Fruit fly (Drosophila melanogaster) whole organism, embryonic: ENCODE results near the gene Ids.

Source experiments
- Atf3 ChIP-seq: fragments of 200-800 bp; sonication (Bioruptor generic); optimal IDR thresholded peaks from 3 replicates; lab custom pipeline; 2016; ENCODE audit warnings: missing biosample characterization, missing genetic modification characterization
- Awh ChIP-seq: fragments of 200-800 bp; sonication (Bioruptor generic); IDR thresholded peaks from 2 replicates; pipeline ENCODE4, ENCODE4 v1.3.6; 2022; ENCODE audit warnings: missing biosample characterization, missing genetic modification characterization
- C15 ChIP-seq: fragments of 200-800 bp; sonication (Bioruptor generic); IDR thresholded peaks from 3 replicates; pipeline ENCODE4 v1.3.6; 2022; ENCODE audit warnings: missing biosample characterization, missing genetic modification characterization
- CG10462 ChIP-seq: fragments of 200-800 bp; sonication (Bioruptor generic); optimal IDR thresholded peaks from 2 replicates; lab custom pipeline; 2016; ENCODE audit warnings: missing biosample characterization, missing genetic modification characterization
- CG10654 ChIP-seq: fragments of 200-800 bp; sonication (Bioruptor generic); optimal IDR thresholded peaks from 2 replicates; lab custom pipeline; 2016; ENCODE audit warnings: missing biosample characterization, missing genetic modification characterization
- CG11560 ChIP-seq: fragments of 200-800 bp; sonication (Bioruptor generic); IDR thresholded peaks from 3 replicates; pipeline ENCODE4 v1.3.6; 2022; ENCODE audit warnings: missing biosample characterization, missing genetic modification characterization
- CG11696 ChIP-seq: fragments of 200-800 bp; sonication (Bioruptor generic); IDR thresholded peaks from 2 replicates; pipeline ENCODE4 v1.3.6; 2022; ENCODE audit warnings: missing biosample characterization, missing genetic modification characterization
- CG12219 ChIP-seq: fragments of 200-800 bp; sonication (Bioruptor generic); optimal IDR thresholded peaks from 3 replicates; lab custom pipeline; 2018; ENCODE audit warnings: missing biosample characterization, mild to moderate bottlenecking, missing genetic modification characterization
- CG12299 ChIP-seq: fragments of 200-800 bp; sonication (Bioruptor generic); optimal IDR thresholded peaks from 2 replicates; lab custom pipeline; 2018; ENCODE audit warnings: missing biosample characterization, mild to moderate bottlenecking, missing genetic modification characterization
- CG13287 ChIP-seq: fragments of 200-800 bp; sonication (Bioruptor generic); IDR thresholded peaks from 2 replicates; pipeline ENCODE4 v1.3.6; 2022; ENCODE audit warnings: missing biosample characterization, missing genetic modification characterization; ENCODE audit not compliant: partially characterized antibody
- CG15011 ChIP-seq: fragments of 200-800 bp; sonication (Bioruptor generic); optimal IDR thresholded peaks from 3 replicates; lab custom pipeline; 2018; ENCODE audit warnings: missing biosample characterization, mild to moderate bottlenecking, missing genetic modification characterization
- CG15696 ChIP-seq: fragments of 200-800 bp; sonication (Bioruptor generic); optimal IDR thresholded peaks from 2 replicates; lab custom pipeline; 2019; ENCODE audit warnings: missing biosample characterization, mild to moderate bottlenecking, missing genetic modification characterization, moderate library complexity
- CG2120 ChIP-seq: fragments of 200-800 bp; sonication (Bioruptor generic); optimal IDR thresholded peaks from 3 replicates; lab custom pipeline; 2016; ENCODE audit warnings: missing biosample characterization, missing genetic modification characterization
- CG2875 ChIP-seq: fragments of 200-800 bp; sonication (Bioruptor generic); optimal IDR thresholded peaks from 2 replicates; lab custom pipeline; 2017; ENCODE audit warnings: missing biosample characterization, mild to moderate bottlenecking, missing genetic modification characterization, missing genetic modification reagents
- CG31224 ChIP-seq: fragments of 200-800 bp; sonication (Bioruptor generic); IDR thresholded peaks from 2 replicates; pipeline ENCODE4 v1.3.6; 2022; ENCODE audit warnings: missing biosample characterization, missing genetic modification characterization
- CG32532 ChIP-seq: fragments of 200-800 bp; sonication (Bioruptor generic); IDR thresholded peaks from 2 replicates; pipeline ENCODE4 v1.3.6; 2022; ENCODE audit warnings: missing biosample characterization, missing genetic modification characterization
- CG3407 ChIP-seq: fragments of 200-800 bp; sonication (Bioruptor generic); optimal IDR thresholded peaks from 2 replicates; lab custom pipeline; 2018; ENCODE audit warnings: missing biosample characterization, mild to moderate bottlenecking, missing genetic modification characterization
- CG3995 ChIP-seq: fragments of 200-800 bp; sonication (Bioruptor generic); optimal IDR thresholded peaks from 3 replicates; lab custom pipeline; 2016; ENCODE audit warnings: missing biosample characterization, missing genetic modification characterization
- CG6254 ChIP-seq: fragments of 200-800 bp; sonication (Bioruptor generic); optimal IDR thresholded peaks from 3 replicates; lab custom pipeline; 2017; ENCODE audit warnings: mild to moderate bottlenecking, missing biosample characterization, missing genetic modification reagents, missing genetic modification characterization
- CG7745 ChIP-seq: fragments of 200-800 bp; sonication (Bioruptor generic); optimal IDR thresholded peaks from 2 replicates; lab custom pipeline; 2018; ENCODE audit warnings: missing biosample characterization, mild to moderate bottlenecking, missing genetic modification characterization, moderate library complexity
- CG7839 ChIP-seq: fragments of 200-800 bp; sonication (Bioruptor generic); optimal IDR thresholded peaks from 3 replicates; lab custom pipeline; 2018; ENCODE audit warnings: missing biosample characterization, mild to moderate bottlenecking, missing genetic modification characterization, moderate library complexity
- CG9437 ChIP-seq: fragments of 200-800 bp; sonication (Bioruptor generic); optimal IDR thresholded peaks from 2 replicates; lab custom pipeline; 2018; ENCODE audit warnings: missing biosample characterization, mild to moderate bottlenecking, missing genetic modification characterization
- CG9727 ChIP-seq: fragments of 200-800 bp; sonication (Bioruptor generic); optimal IDR thresholded peaks from 3 replicates; lab custom pipeline; 2017; ENCODE audit warnings: missing biosample characterization, mild to moderate bottlenecking, missing genetic modification characterization
- CrebB ChIP-seq: fragments of 200-800 bp; sonication (Bioruptor generic); optimal IDR thresholded peaks from 3 replicates; lab custom pipeline; 2018; ENCODE audit warnings: missing biosample characterization, mild to moderate bottlenecking, missing genetic modification characterization
- Deaf1 ChIP-seq: fragments of 200-800 bp; optimal IDR thresholded peaks from 3 replicates; lab custom pipeline; 2019; ENCODE audit warnings: missing biosample characterization, mild to moderate bottlenecking, missing genetic modification characterization, moderate library complexity
- Dref ChIP-seq: fragments of 200-800 bp; sonication (Bioruptor generic); IDR thresholded peaks from 2 replicates; pipeline ENCODE4 v1.3.6; 2022; ENCODE audit warnings: missing biosample characterization, missing genetic modification characterization
- Drgx ChIP-seq: fragments of 200-800 bp; sonication (Bioruptor generic); IDR thresholded peaks from 2 replicates; pipeline ENCODE4 v1.3.6; 2022; ENCODE audit warnings: missing biosample characterization, missing genetic modification characterization
- HHEX ChIP-seq: fragments of 200-800 bp; sonication (Bioruptor generic); optimal IDR thresholded peaks from 3 replicates; lab custom pipeline; 2017; ENCODE audit warnings: missing biosample characterization, mild to moderate bottlenecking, missing genetic modification characterization, missing genetic modification reagents
- Hmr ChIP-seq: fragments of 200-800 bp; sonication (Bioruptor generic); optimal IDR thresholded peaks from 3 replicates; lab custom pipeline; 2017; ENCODE audit warnings: mild to moderate bottlenecking, missing biosample characterization, missing genetic modification reagents, missing genetic modification characterization
- Max ChIP-seq: fragments of 200-800 bp; sonication (Bioruptor generic); optimal IDR thresholded peaks from 2 replicates; lab custom pipeline; 2016; ENCODE audit warnings: missing biosample characterization, mild to moderate bottlenecking, missing genetic modification characterization
- NFAT ChIP-seq: fragments of 200-800 bp; sonication (Bioruptor generic); IDR thresholded peaks from 2 replicates; pipeline ENCODE4 v1.3.6; 2022; ENCODE audit warnings: missing biosample characterization, missing genetic modification characterization
- Oli ChIP-seq: fragments of 200-800 bp; sonication (Bioruptor generic); optimal IDR thresholded peaks from 2 replicates; lab custom pipeline; 2018; ENCODE audit warnings: missing biosample characterization, mild to moderate bottlenecking, missing genetic modification characterization, moderate library complexity
- Scr ChIP-seq: fragments of 200-800 bp; sonication (Bioruptor generic); IDR thresholded peaks from 2 replicates; pipeline ENCODE4 v1.3.6; 2022; ENCODE audit warnings: missing biosample characterization, missing genetic modification characterization; ENCODE audit not compliant: partially characterized antibody
- Six4 ChIP-seq: fragments of 200-800 bp; sonication (Bioruptor generic); optimal IDR thresholded peaks from 2 replicates; lab custom pipeline; 2016; ENCODE audit warnings: missing biosample characterization, missing genetic modification characterization
- amos ChIP-seq: fragments of 200-800 bp; sonication (Bioruptor generic); IDR thresholded peaks from 2 replicates; pipeline ENCODE4 v1.3.6; 2022; ENCODE audit warnings: missing biosample characterization, missing genetic modification characterization; ENCODE audit not compliant: partially characterized antibody
- br ChIP-seq: fragments of >200 bp; optimal IDR thresholded peaks from 2 replicates; lab custom pipeline; 2017
- bsh ChIP-seq, 2 experiments: fragments of 200-800 bp; sonication (Bioruptor generic); optimal IDR thresholded peaks; 2 replicates each; lab custom pipeline; 2017 to 2018; ENCODE audit warnings: mild to moderate bottlenecking in 2 of 2, missing biosample characterization in 2 of 2, missing genetic modification characterization in 2 of 2, moderate library complexity in 1 of 2
- dimm ChIP-seq: fragments of 200-800 bp; sonication (Bioruptor generic); IDR thresholded peaks from 2 replicates; pipeline ENCODE4 v1.3.6; 2022; ENCODE audit warnings: missing biosample characterization, missing genetic modification characterization
- ftz-f1 ChIP-seq: fragments of 200-800 bp; sonication (Bioruptor generic); optimal IDR thresholded peaks from 2 replicates; lab custom pipeline; 2016; ENCODE audit warnings: missing biosample characterization, missing genetic modification characterization
- her ChIP-seq: fragments of 200-800 bp; sonication (Bioruptor generic); optimal IDR thresholded peaks from 2 replicates; lab custom pipeline; 2016; ENCODE audit warnings: missing biosample characterization, missing genetic modification characterization
- insv ChIP-seq, 2 experiments: fragments of 200-800 bp; sonication (Bioruptor generic); optimal IDR thresholded peaks; 3 replicates each; lab custom pipeline; 2016 to 2018; ENCODE audit warnings: missing biosample characterization in 2 of 2, missing genetic modification characterization in 2 of 2
- kay ChIP-seq: fragments of 200-800 bp; sonication (Bioruptor generic); optimal IDR thresholded peaks from 2 replicates; lab custom pipeline; 2016; ENCODE audit warnings: missing biosample characterization, missing genetic modification characterization
- mirr ChIP-seq: fragments of 200-800 bp; sonication (Bioruptor generic); optimal IDR thresholded peaks from 3 replicates; lab custom pipeline; 2018; ENCODE audit warnings: missing biosample characterization, mild to moderate bottlenecking, missing genetic modification characterization
- phol ChIP-seq: fragments of 200-800 bp; sonication (Bioruptor generic); optimal IDR thresholded peaks from 3 replicates; lab custom pipeline; 2018; ENCODE audit warnings: missing biosample characterization, mild to moderate bottlenecking, missing genetic modification characterization, moderate library complexity
- shn ChIP-seq: fragments of 200-800 bp; sonication (Bioruptor generic); optimal IDR thresholded peaks from 3 replicates; lab custom pipeline; 2016; ENCODE audit warnings: missing biosample characterization, missing genetic modification characterization
- tgo ChIP-seq: fragments of 200-800 bp; sonication (Bioruptor generic); IDR thresholded peaks from 3 replicates; pipeline ENCODE4 v1.3.6; 2022; ENCODE audit warnings: missing biosample characterization, missing genetic modification characterization
- tio ChIP-seq: fragments of 200-800 bp; sonication (Bioruptor generic); optimal IDR thresholded peaks from 2 replicates; lab custom pipeline; 2017; ENCODE audit warnings: missing biosample characterization, missing genetic modification characterization, inconsistent platforms
- trem ChIP-seq: fragments of 200-800 bp; optimal IDR thresholded peaks from 3 replicates; lab custom pipeline; 2019; ENCODE audit warnings: missing biosample characterization, mild to moderate bottlenecking, missing genetic modification characterization, moderate library complexity
- twi ChIP-seq: fragments of 200-800 bp; optimal IDR thresholded peaks from 2 replicates; lab custom pipeline; 2019; ENCODE audit warnings: missing biosample characterization, mild to moderate bottlenecking, missing genetic modification characterization, moderate library complexity
- zen ChIP-seq: fragments of 200-800 bp; sonication (Bioruptor generic); optimal IDR thresholded peaks from 3 replicates; lab custom pipeline; 2018; ENCODE audit warnings: missing biosample characterization, mild to moderate bottlenecking, missing genetic modification characterization, moderate library complexity

Gene Ids

DNA sequence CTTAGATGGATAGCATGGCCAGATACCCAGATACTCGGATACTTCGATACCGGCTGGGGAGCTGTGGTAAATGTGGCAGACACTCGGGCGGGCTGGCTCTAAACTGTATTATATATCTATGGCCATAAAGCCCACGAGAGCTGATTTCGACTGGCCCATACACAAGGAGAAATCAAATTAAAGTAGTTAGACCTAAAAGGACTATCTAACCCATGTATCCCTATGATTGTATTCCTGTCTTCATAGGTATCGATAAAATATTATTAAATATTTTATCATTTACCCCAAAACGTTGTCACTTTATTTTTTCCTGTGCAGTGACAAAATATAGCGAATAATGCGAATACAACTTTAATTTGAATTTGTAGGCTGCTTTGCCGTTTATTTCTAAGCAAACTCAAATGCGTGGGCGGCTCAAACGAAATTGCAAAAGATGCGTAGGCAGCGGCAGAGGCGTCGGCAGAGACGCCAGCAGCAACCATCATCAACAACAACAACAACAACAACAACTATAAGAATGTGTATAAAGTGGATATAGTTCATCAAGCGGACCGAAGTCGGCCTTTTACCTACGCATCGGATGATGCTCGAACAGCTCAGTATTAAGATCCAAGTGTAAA lies 3.9 kb downstream of the Ids start (continued):
- no peak for TF ChIP-seq Hmr (GFP tag; lab: Kevin White, UChicago)
- TF ChIP-seq Atf3 (GFP tag; lab: Kevin White, UChicago): no peak
- no peak for TF ChIP-seq CG10462
- no peak for TF ChIP-seq amos (GFP tag; lab: Robert Waterston, UW)
- peak; percentile 55; the same call in 1 of the 2 replicates for TF ChIP-seq Awh (GFP tag; lab: Robert Waterston, UW)
- TF ChIP-seq HHEX (GFP tag; lab: Kevin White, UChicago): peak; percentile 16
- TF ChIP-seq CG31224 (GFP tag; lab: Robert Waterston, UW): peak; percentile 39; the same call in 1 of the 2 replicates
- no peak for TF ChIP-seq CG10654 (GFP tag; lab: Kevin White, UChicago)
- peak; percentile 32 for TF ChIP-seq Oli (tag; lab: Kevin White, UChicago)
- TF ChIP-seq Deaf1 (tag; lab: Kevin White, UChicago): no peak
- peak; percentile 49 for TF ChIP-seq CG7839
- TF ChIP-seq CG2875 (GFP tag; lab: Kevin White, UChicago): no peak
- peak; percentile 74 for TF ChIP-seq NFAT (GFP tag; lab: Robert Waterston, UW)
- no peak for TF ChIP-seq Dref
- peak; percentile 22 for TF ChIP-seq CG12219 (GFP tag; lab: Kevin White, UChicago)
- TF ChIP-seq CG3407 (GFP tag; lab: Kevin White, UChicago): no peak
- no peak for TF ChIP-seq mirr
- TF ChIP-seq phol: peak; percentile 17
- TF ChIP-seq CG9727 (GFP tag; lab: Kevin White, UChicago): no peak
- TF ChIP-seq CG15696 (tag; lab: Kevin White, UChicago): no peak
- no peak for TF ChIP-seq shn (GFP tag; lab: Kevin White, UChicago)
- no peak for TF ChIP-seq twi
- TF ChIP-seq CrebB: no peak
- peak; percentile 59 for TF ChIP-seq tgo (GFP tag; lab: Robert Waterston, UW)
- TF ChIP-seq Scr (GFP tag; lab: Robert Waterston, UW): no peak
- TF ChIP-seq kay (GFP tag; lab: Kevin White, UChicago): no peak
- no peak for TF ChIP-seq C15 (GFP tag; lab: Robert Waterston, UW)
- no peak for TF ChIP-seq CG13287 (GFP tag; lab: Robert Waterston, UW)
- TF ChIP-seq CG11560 (tag; lab: Robert Waterston, UW): no peak; the same call in 2 of the 3 replicates
- peak in 1 of 2 experiments; percentile 48 for TF ChIP-seq bsh (GFP tag; optimal IDR thresholded peaks at IDR 0.05; lab: Kevin White, UChicago)
- TF ChIP-seq her (GFP tag; lab: Kevin White, UChicago): no peak
- no peak for TF ChIP-seq tio (GFP tag; lab: Kevin White, UChicago)
- TF ChIP-seq CG11696 (GFP tag; lab: Robert Waterston, UW): 0 out of 2 replicates have a peak, but pooled peaks have one; percentile 26
- TF ChIP-seq br (lab: Kevin White, UChicago): no peak
- TF ChIP-seq Six4 (GFP tag; lab: Kevin White, UChicago): no peak
- no peak for TF ChIP-seq CG12299 (tag; lab: Kevin White, UChicago)
- no peak for TF ChIP-seq CG6254 (GFP tag; lab: Kevin White, UChicago)
- peak; percentile 88 for TF ChIP-seq CG32532 (GFP tag; lab: Robert Waterston, UW)
- TF ChIP-seq CG9437 (GFP tag; lab: Kevin White, UChicago): no peak
- no peak for TF ChIP-seq insv (GFP tag; optimal IDR thresholded peaks at IDR 0.05; lab: Kevin White, UChicago)
- TF ChIP-seq CG15011 (GFP tag; lab: Kevin White, UChicago): no peak
- peak; percentile 11; the same call in 1 of the 2 replicates for TF ChIP-seq dimm (GFP tag; lab: Robert Waterston, UW)
- no peak for TF ChIP-seq trem
- TF ChIP-seq zen: no peak
- peak; percentile 64 for TF ChIP-seq Drgx (GFP tag; lab: Robert Waterston, UW)
- no peak for TF ChIP-seq ftz-f1
- TF ChIP-seq Max: no peak
- peak; percentile 23 for TF ChIP-seq CG2120
- TF ChIP-seq CG3995: no peak
- TF ChIP-seq CG7745 (tag; lab: Kevin White, UChicago): no peak
